Worm (Caenorhabditis elegans) whole organism, L4/young adult: Measurements from ENCODE around the gene amdh-1.

Experiments
- dao-5 ChIP-seq: sonication (generic microtip); optimal IDR thresholded peaks from 2 replicates; lab custom pipeline; 2016; ENCODE audit warnings: missing genotype, missing genetic modification characterization, moderate library complexity, missing compliant biosample characterization
- him-1 ChIP-seq: sonication (generic microtip); optimal IDR thresholded peaks from 2 replicates; lab custom pipeline; 2016; ENCODE audit warnings: missing genotype, missing genetic modification reagents, missing genetic modification characterization, missing compliant biosample characterization

- TF ChIP-seq him-1 (tag; lab: Kevin White, UChicago) (no peak), dao-5 (no peak)
Measured at ce11 chrIII:6216833-6217466, 34.7 kb upstream of the amdh-1 start, which contains the start of gene hot-4.
